Fruit fly (Drosophila melanogaster): ENCODE data around the gene CG9368.

CG9368 gene

dm6 chr3L:19575650-19576049 lies 25.8 kb upstream of the CG9368 start (continued):
- TF ChIP-seq CG1792 (GFP tag; optimal IDR thresholded peaks at IDR 0.05) = peak; percentile 49
- TF ChIP-seq Scr (GFP tag; IDR thresholded peaks at IDR 0.05; ENCODE audit: partially characterized antibody) = no peak
- TF ChIP-seq CG34224 (GFP tag; IDR thresholded peaks at IDR 0.05; ENCODE audit: partially characterized antibody) = no peak
- TF ChIP-seq Drgx (GFP tag; IDR thresholded peaks at IDR 0.05) = no peak
- no peak for TF ChIP-seq Ets97D (GFP tag; optimal IDR thresholded peaks at IDR 0.05)
- TF ChIP-seq Mes4 (GFP tag; optimal IDR thresholded peaks at IDR 0.05) = peak; percentile 41
- peak; percentile 57 for TF ChIP-seq CrebB (tag; optimal IDR thresholded peaks at IDR 0.05)
- peak; percentile 4 to 25 for TF ChIP-seq chif (GFP tag; optimal IDR thresholded peaks at IDR 0.05)
- no peak for TF ChIP-seq pita (GFP tag; optimal IDR thresholded peaks at IDR 0.05)
- TF ChIP-seq vvl (GFP tag; IDR thresholded peaks at IDR 0.05) = peak; percentile 46; the same call in 1 of the 2 replicates
- TF ChIP-seq CG1529 (GFP tag; optimal IDR thresholded peaks at IDR 0.05) = peak; percentile 59
- TF ChIP-seq ab (GFP tag; optimal IDR thresholded peaks at IDR 0.05) = no peak
- TF ChIP-seq CG31224 (GFP tag; IDR thresholded peaks at IDR 0.05) = no peak
- no peak for TF ChIP-seq crc (GFP tag; optimal IDR thresholded peaks at IDR 0.05)
- TF ChIP-seq Sox100B (GFP tag; optimal IDR thresholded peaks at IDR 0.05) = peak; percentile 47
- TF ChIP-seq CG12391 (tag; optimal IDR thresholded peaks at IDR 0.05) = no peak
- peak; percentile 38 for TF ChIP-seq salm (tag; optimal IDR thresholded peaks at IDR 0.05)
- no peak for TF ChIP-seq CG10462 (GFP tag; optimal IDR thresholded peaks at IDR 0.05)
- TF ChIP-seq mld (GFP tag; IDR thresholded peaks at IDR 0.05; ENCODE audit: partially characterized antibody) = no peak
- no peak for TF ChIP-seq nom (GFP tag; optimal IDR thresholded peaks at IDR 0.05)
- peak; percentile 53 for TF ChIP-seq unpg (GFP tag; optimal IDR thresholded peaks at IDR 0.05)
- TF ChIP-seq CG13624 (GFP tag; optimal IDR thresholded peaks at IDR 0.05) = no peak
- TF ChIP-seq CG13775 (GFP tag; optimal IDR thresholded peaks at IDR 0.05) = no peak
- no peak for TF ChIP-seq unc-4 (GFP tag; IDR thresholded peaks at IDR 0.05; ENCODE audit: partially characterized antibody)
- TF ChIP-seq Nf-YB (GFP tag; optimal IDR thresholded peaks at IDR 0.05) = peak; percentile 28
- TF ChIP-seq Dfd (GFP tag; optimal IDR thresholded peaks at IDR 0.05) = no peak
- peak; percentile 64 for TF ChIP-seq sd (tag; optimal IDR thresholded peaks at IDR 0.05)
- no peak for TF ChIP-seq CG3281 (GFP tag; optimal IDR thresholded peaks at IDR 0.05)
- TF ChIP-seq CG8765 (GFP tag; IDR thresholded peaks at IDR 0.05) = no peak
- peak; percentile 38 for TF ChIP-seq CG2712 (tag; optimal IDR thresholded peaks at IDR 0.05)
- no peak for TF ChIP-seq knrl (GFP tag; IDR thresholded peaks at IDR 0.05; ENCODE audit: partially characterized antibody)
- TF ChIP-seq HLH54F (GFP tag; optimal IDR thresholded peaks at IDR 0.05) = peak; percentile 18
- no peak for TF ChIP-seq CG12744 (GFP tag; optimal IDR thresholded peaks at IDR 0.05)
- no peak for TF ChIP-seq CG9932 (GFP tag; IDR thresholded peaks at IDR 0.05)
- peak; percentile 20 for TF ChIP-seq CG10979 (tag; optimal IDR thresholded peaks at IDR 0.05)
- no peak for TF ChIP-seq CG30431 (GFP tag; optimal IDR thresholded peaks at IDR 0.05)
- TF ChIP-seq schlank (tag; optimal IDR thresholded peaks at IDR 0.05) = no peak
- peak; percentile 66 for TF ChIP-seq bab2 (GFP tag; optimal IDR thresholded peaks at IDR 0.05)
- TF ChIP-seq ttk (GFP tag; IDR thresholded peaks at IDR 0.05) = no peak
- no peak for TF ChIP-seq Rx (GFP tag; IDR thresholded peaks at IDR 0.05)
- peak; percentile 28 for TF ChIP-seq Sox102F (GFP tag; optimal IDR thresholded peaks at IDR 0.05)
- no peak for TF ChIP-seq CG32532 (GFP tag; IDR thresholded peaks at IDR 0.05)
- TF ChIP-seq jigr1 (GFP tag; IDR thresholded peaks at IDR 0.05) = no peak
- TF ChIP-seq ato (GFP tag; IDR thresholded peaks at IDR 0.05; ENCODE audit: partially characterized antibody) = no peak
- peak; percentile 11 to 59 for TF ChIP-seq Pdp1 (GFP tag; optimal IDR thresholded peaks at IDR 0.05)
- peak; percentile 50 for TF ChIP-seq gem (tag; optimal IDR thresholded peaks at IDR 0.05)
- TF ChIP-seq CG3726 (GFP tag; IDR thresholded peaks at IDR 0.05) = no peak
- TF ChIP-seq CG18619 (GFP tag; optimal IDR thresholded peaks at IDR 0.05) = peak; percentile 24
- TF ChIP-seq CG30020 (tag; optimal IDR thresholded peaks at IDR 0.05) = no peak
- TF ChIP-seq dati (GFP tag; IDR thresholded peaks at IDR 0.05) = no peak
- no peak for TF ChIP-seq GATAe (GFP tag; conservative IDR thresholded peaks at IDR 0.05)
